Fruit fly (Drosophila melanogaster) whole organism, embryonic: ENCODE results near the gene CG13386.

Experiments
- Abd-B ChIP-seq: fragments of 200-800 bp; sonication (Bioruptor generic); optimal IDR thresholded peaks from 2 replicates; lab custom pipeline; 2018; ENCODE audit warnings: missing biosample characterization, mild to moderate bottlenecking, missing genetic modification characterization, moderate library complexity
- CG10321 ChIP-seq: fragments of 200-800 bp; sonication (Bioruptor generic); IDR thresholded peaks from 2 replicates; pipeline ENCODE4 v1.3.6; 2022; ENCODE audit warnings: missing biosample characterization, missing genetic modification characterization
- CG11560 ChIP-seq: fragments of 200-800 bp; sonication (Bioruptor generic); IDR thresholded peaks from 3 replicates; pipeline ENCODE4 v1.3.6; 2022; ENCODE audit warnings: missing biosample characterization, missing genetic modification characterization
- CG12104 ChIP-seq: fragments of 200-800 bp; sonication (Bioruptor generic); optimal IDR thresholded peaks from 3 replicates; lab custom pipeline; 2016; ENCODE audit warnings: missing biosample characterization, missing genetic modification characterization
- CG12236 ChIP-seq: fragments of 200-800 bp; sonication (Bioruptor generic); optimal IDR thresholded peaks from 2 replicates; lab custom pipeline; 2016; ENCODE audit warnings: missing biosample characterization, missing genetic modification characterization
- CG12942 ChIP-seq: fragments of 200-800 bp; sonication (Bioruptor generic); optimal IDR thresholded peaks from 3 replicates; lab custom pipeline; 2016; ENCODE audit warnings: missing biosample characterization, missing genetic modification characterization
- CG17612 ChIP-seq: fragments of 200-800 bp; sonication (Bioruptor generic); IDR thresholded peaks from 2 replicates; pipeline ENCODE4 v1.3.6; 2022; ENCODE audit warnings: missing biosample characterization, missing genetic modification characterization
- CG17829 ChIP-seq: fragments of 200-800 bp; optimal IDR thresholded peaks from 2 replicates; lab custom pipeline; 2019; ENCODE audit warnings: missing biosample characterization, mild to moderate bottlenecking, missing genetic modification characterization, moderate library complexity
- CG17912 ChIP-seq: fragments of 200-800 bp; sonication (Bioruptor generic); optimal IDR thresholded peaks from 2 replicates; lab custom pipeline; 2018; ENCODE audit warnings: missing biosample characterization, mild to moderate bottlenecking, missing genetic modification characterization
- CG18262 ChIP-seq: fragments of 200-800 bp; optimal IDR thresholded peaks from 3 replicates; lab custom pipeline; 2019; ENCODE audit warnings: missing biosample characterization, mild to moderate bottlenecking, missing genetic modification characterization, moderate library complexity
- CG30020 ChIP-seq: fragments of 200-800 bp; optimal IDR thresholded peaks from 2 replicates; lab custom pipeline; 2019; ENCODE audit warnings: missing biosample characterization, mild to moderate bottlenecking, missing genetic modification characterization, moderate library complexity
- CG31224 ChIP-seq: fragments of 200-800 bp; sonication (Bioruptor generic); IDR thresholded peaks from 2 replicates; pipeline ENCODE4 v1.3.6; 2022; ENCODE audit warnings: missing biosample characterization, missing genetic modification characterization
- CG32532 ChIP-seq: fragments of 200-800 bp; sonication (Bioruptor generic); IDR thresholded peaks from 2 replicates; pipeline ENCODE4 v1.3.6; 2022; ENCODE audit warnings: missing biosample characterization, missing genetic modification characterization
- CG3281 ChIP-seq: fragments of 200-800 bp; sonication (Bioruptor generic); optimal IDR thresholded peaks from 3 replicates; lab custom pipeline; 2017; ENCODE audit warnings: missing biosample characterization, mild to moderate bottlenecking, missing genetic modification characterization
- CG3838 ChIP-seq: fragments of 200-800 bp; sonication (Bioruptor generic); optimal IDR thresholded peaks from 3 replicates; lab custom pipeline; 2016; ENCODE audit warnings: missing biosample characterization, missing genetic modification characterization
- CG42726 ChIP-seq: fragments of 200-800 bp; sonication (Bioruptor generic); IDR thresholded peaks from 2 replicates; pipeline ENCODE4 v1.3.6; 2022; ENCODE audit warnings: missing biosample characterization, missing genetic modification characterization; ENCODE audit not compliant: partially characterized antibody
- CG6654 ChIP-seq: fragments of 200-800 bp; sonication (Bioruptor generic); optimal IDR thresholded peaks from 2 replicates; lab custom pipeline; 2017; ENCODE audit warnings: missing biosample characterization, mild to moderate bottlenecking, missing genetic modification characterization
- CG6683 ChIP-seq: fragments of 200-800 bp; sonication (Bioruptor generic); optimal IDR thresholded peaks from 2 replicates; lab custom pipeline; 2017; ENCODE audit warnings: missing biosample characterization, mild to moderate bottlenecking, missing genetic modification characterization, missing genetic modification reagents
- CG7928 ChIP-seq: fragments of 200-800 bp; sonication (Bioruptor generic); optimal IDR thresholded peaks from 2 replicates; lab custom pipeline; 2017; ENCODE audit warnings: missing biosample characterization, mild to moderate bottlenecking, missing genetic modification characterization
- D19B ChIP-seq: fragments of 200-800 bp; sonication (Bioruptor generic); optimal IDR thresholded peaks from 2 replicates; lab custom pipeline; 2017; ENCODE audit warnings: missing biosample characterization, mild to moderate bottlenecking, missing genetic modification characterization
- Dek ChIP-seq: fragments of 200-800 bp; sonication (Bioruptor generic); optimal IDR thresholded peaks from 3 replicates; lab custom pipeline; 2019; ENCODE audit warnings: missing biosample characterization, mild to moderate bottlenecking, missing genetic modification characterization, moderate library complexity
- Doc3 ChIP-seq: fragments of 200-800 bp; sonication (Bioruptor generic); IDR thresholded peaks from 3 replicates; pipeline ENCODE4 v1.3.6; 2022; ENCODE audit warnings: missing biosample characterization, missing genetic modification characterization; ENCODE audit not compliant: partially characterized antibody
- Dp ChIP-seq: fragments of 200-800 bp; sonication (Bioruptor generic); optimal IDR thresholded peaks from 2 replicates; lab custom pipeline; 2018; ENCODE audit warnings: missing biosample characterization, mild to moderate bottlenecking, missing genetic modification characterization, moderate library complexity
- HmgZ ChIP-seq: fragments of 200-800 bp; sonication (Bioruptor generic); optimal IDR thresholded peaks from 2 replicates; lab custom pipeline; 2018; ENCODE audit warnings: missing biosample characterization, mild to moderate bottlenecking, missing genetic modification characterization
- Hr39 ChIP-seq: fragments of >200 bp; optimal IDR thresholded peaks from 2 replicates; lab custom pipeline; 2017
- Mes4 ChIP-seq: fragments of 200-800 bp; sonication (Bioruptor generic); optimal IDR thresholded peaks from 2 replicates; lab custom pipeline; 2016; ENCODE audit warnings: missing biosample characterization, missing genetic modification characterization
- Nf-YB ChIP-seq: fragments of 200-800 bp; sonication (Bioruptor generic); optimal IDR thresholded peaks from 3 replicates; lab custom pipeline; 2019; ENCODE audit warnings: missing biosample characterization, mild to moderate bottlenecking, missing genetic modification characterization, moderate library complexity
- Nf-YC ChIP-seq: fragments of 200-800 bp; optimal IDR thresholded peaks from 3 replicates; lab custom pipeline; 2019; ENCODE audit warnings: missing biosample characterization, mild to moderate bottlenecking, missing genetic modification characterization, moderate library complexity
- Opbp ChIP-seq: fragments of 200-800 bp; sonication (Bioruptor generic); IDR thresholded peaks from 3 replicates; pipeline ENCODE4 v1.3.6; 2022; ENCODE audit warnings: missing biosample characterization, missing genetic modification characterization; ENCODE audit not compliant: partially characterized antibody
- Spps ChIP-seq: fragments of 200-800 bp; sonication (Bioruptor generic); optimal IDR thresholded peaks from 2 replicates; lab custom pipeline; 2018; ENCODE audit warnings: missing biosample characterization, mild to moderate bottlenecking, missing genetic modification characterization
- Tbp ChIP-seq: fragments of >200 bp; optimal IDR thresholded peaks from 2 replicates; lab custom pipeline; 2018; ENCODE audit warnings: missing biosample characterization, missing genetic modification characterization
- amos ChIP-seq: fragments of 200-800 bp; sonication (Bioruptor generic); IDR thresholded peaks from 2 replicates; pipeline ENCODE4 v1.3.6; 2022; ENCODE audit warnings: missing biosample characterization, missing genetic modification characterization; ENCODE audit not compliant: partially characterized antibody
- ap ChIP-seq: fragments of 200-800 bp; sonication (Bioruptor generic); IDR thresholded peaks from 2 replicates; pipeline ENCODE4 v1.3.6; 2022; ENCODE audit warnings: missing biosample characterization, missing genetic modification characterization
- cato ChIP-seq: fragments of 200-800 bp; sonication (Bioruptor generic); optimal IDR thresholded peaks from 2 replicates; lab custom pipeline; 2016; ENCODE audit warnings: missing biosample characterization, missing genetic modification characterization, borderline replicate concordance
- chif ChIP-seq, 2 experiments: fragments of 200-800 bp; sonication (Bioruptor generic); optimal IDR thresholded peaks; 3 replicates each; lab custom pipeline; 2016; ENCODE audit warnings: missing biosample characterization in 2 of 2, missing genetic modification characterization in 2 of 2
- dm ChIP-seq: fragments of 200-800 bp; sonication (Bioruptor generic); optimal IDR thresholded peaks from 3 replicates; lab custom pipeline; 2016; ENCODE audit warnings: missing biosample characterization, missing genetic modification characterization
- grau ChIP-seq: fragments of 200-800 bp; optimal IDR thresholded peaks from 3 replicates; lab custom pipeline; 2019; ENCODE audit warnings: missing biosample characterization, mild to moderate bottlenecking, missing genetic modification characterization, moderate library complexity
- grn ChIP-seq: fragments of 200-800 bp; sonication (Bioruptor generic); optimal IDR thresholded peaks from 3 replicates; lab custom pipeline; 2017; ENCODE audit warnings: missing biosample characterization, missing genetic modification characterization
- inv ChIP-seq: fragments of 200-800 bp; sonication (Bioruptor generic); IDR thresholded peaks from 2 replicates; pipeline ENCODE4 v1.3.6; 2022; ENCODE audit warnings: missing biosample characterization, missing genetic modification characterization; ENCODE audit not compliant: partially characterized antibody
- jing ChIP-seq: fragments of 200-800 bp; sonication (Bioruptor generic); optimal IDR thresholded peaks from 2 replicates; lab custom pipeline; 2018; ENCODE audit warnings: missing biosample characterization, mild to moderate bottlenecking, missing genetic modification characterization
- mirr ChIP-seq: fragments of 200-800 bp; sonication (Bioruptor generic); optimal IDR thresholded peaks from 3 replicates; lab custom pipeline; 2018; ENCODE audit warnings: missing biosample characterization, mild to moderate bottlenecking, missing genetic modification characterization
- otp ChIP-seq: fragments of 200-800 bp; sonication (Bioruptor generic); IDR thresholded peaks from 3 replicates; pipeline ENCODE4, ENCODE4 v1.3.6; 2022; ENCODE audit warnings: missing biosample characterization, missing genetic modification characterization
- pan ChIP-seq, 4 experiments: fragments of >200 bp in 3 of 4; fragments of 200-800 bp in 1 of 4; sonication (Bioruptor generic) in 1 of 4; optimal IDR thresholded peaks in 3 of 4; IDR thresholded peaks in 1 of 4; 2 replicates each; pipeline versions ENCODE4 v1.3.6 to Lab custom; 2017 to 2022; ENCODE audit warnings: missing biosample characterization in 2 of 4, missing genetic modification characterization in 2 of 4, mixed read lengths in 1 of 4
- pb ChIP-seq: fragments of 200-800 bp; sonication (Bioruptor generic); optimal IDR thresholded peaks from 3 replicates; lab custom pipeline; 2016; ENCODE audit warnings: missing biosample characterization, missing genetic modification characterization
- schlank ChIP-seq: fragments of 200-800 bp; sonication (Bioruptor generic); optimal IDR thresholded peaks from 2 replicates; lab custom pipeline; 2018; ENCODE audit warnings: missing biosample characterization, mild to moderate bottlenecking, missing genetic modification characterization
- sd ChIP-seq: fragments of 200-800 bp; sonication (Bioruptor generic); optimal IDR thresholded peaks from 3 replicates; lab custom pipeline; 2018; ENCODE audit warnings: missing biosample characterization, mild to moderate bottlenecking, missing genetic modification characterization, moderate library complexity
- seq ChIP-seq: fragments of 200-800 bp; sonication (Bioruptor generic); IDR thresholded peaks from 2 replicates; pipeline ENCODE4 v1.3.6; 2022; ENCODE audit warnings: missing biosample characterization, missing genetic modification characterization
- tll ChIP-seq, 2 experiments: fragments of 200-800 bp in 1 of 2; fragments of >200 bp in 1 of 2; sonication (Bioruptor generic) in 1 of 2; optimal IDR thresholded peaks; 2 replicates each; lab custom pipeline; 2017 to 2019; ENCODE audit warnings: missing biosample characterization in 2 of 2, missing genetic modification characterization in 2 of 2, mild to moderate bottlenecking in 1 of 2, moderate library complexity in 1 of 2
- ttk ChIP-seq: fragments of 200-800 bp; sonication (Bioruptor generic); IDR thresholded peaks from 2 replicates; pipeline ENCODE4 v2.1.2; 2022; ENCODE audit warnings: missing biosample characterization, missing genetic modification characterization
- yki ChIP-seq: fragments of >200 bp; optimal IDR thresholded peaks from 3 replicates; lab custom pipeline; 2018
- zen ChIP-seq: fragments of 200-800 bp; sonication (Bioruptor generic); optimal IDR thresholded peaks from 3 replicates; lab custom pipeline; 2018; ENCODE audit warnings: missing biosample characterization, mild to moderate bottlenecking, missing genetic modification characterization, moderate library complexity

Gene CG13386

DNA sequence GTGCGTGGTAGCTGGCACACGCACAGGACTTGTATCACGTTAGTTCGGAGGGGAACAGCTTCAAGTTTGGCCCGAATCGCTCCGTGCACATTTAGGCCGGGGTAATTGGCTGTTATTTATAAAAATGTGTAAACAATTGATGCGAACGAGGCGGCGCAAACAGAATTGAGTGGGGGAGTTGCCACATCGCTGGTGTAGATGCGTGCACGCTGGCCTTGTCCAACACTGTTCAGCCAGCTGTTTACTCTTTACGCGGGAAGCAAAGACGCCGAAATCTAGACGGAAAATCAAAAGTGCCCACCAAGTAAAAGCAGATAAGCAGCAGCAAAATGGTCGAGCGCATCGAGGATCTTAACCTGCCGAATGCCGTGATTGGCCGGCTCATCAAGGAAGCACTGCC, 38.4 kb downstream of the CG13386 start, which contains the start of the genes D12 and Chrac-14 (continued):
- TF ChIP-seq CG17829 (tag; lab: Kevin White, UChicago) (peak; percentile 9), Dp (GFP tag; lab: Kevin White, UChicago) (peak; percentile 70), grn (GFP tag; lab: Kevin White, UChicago) (no peak), otp (no peak), sd (tag; lab: Kevin White, UChicago) (no peak), CG12942 (GFP tag; lab: Kevin White, UChicago) (no peak), seq (no peak), Mes4 (GFP tag; lab: Kevin White, UChicago) (no peak), CG6683 (GFP tag; lab: Kevin White, UChicago) (no peak), CG12236 (GFP tag; lab: Kevin White, UChicago) (no peak), mirr (GFP tag; lab: Kevin White, UChicago) (no peak), chif (GFP tag; optimal IDR thresholded peaks at IDR 0.05; lab: Kevin White, UChicago) (no peak), CG11560 (no peak), grau (tag; lab: Kevin White, UChicago) (no peak), pb (GFP tag; lab: Kevin White, UChicago) (no peak), CG17612 (GFP tag; lab: Robert Waterston, UW) (no peak), CG10321 (GFP tag; lab: Robert Waterston, UW) (no peak), Abd-B (GFP tag; lab: Kevin White, UChicago) (no peak), cato (no peak), tll (GFP tag; optimal IDR thresholded peaks at IDR 0.05; lab: Kevin White, UChicago) (no peak), zen (tag; lab: Kevin White, UChicago) (no peak), D19B (GFP tag; lab: Kevin White, UChicago) (no peak), Doc3 (GFP tag; lab: Robert Waterston, UW) (no peak), CG3838 (GFP tag; lab: Kevin White, UChicago) (no peak), ttk (GFP tag; lab: Robert Waterston, UW) (no peak), HmgZ (tag; lab: Kevin White, UChicago) (peak; percentile 18), CG42726 (GFP tag; lab: Robert Waterston, UW) (no peak), CG6654 (no peak), CG30020 (tag; lab: Kevin White, UChicago) (no peak), CG32532 (no peak; the same call in 1 of the 2 replicates), CG7928 (no peak), schlank (no peak), pan (optimal IDR thresholded peaks at IDR 0.05; lab: Kevin White, UChicago) (no peak), pan (GFP tag; optimal IDR thresholded peaks at IDR 0.05 in 1 of 2, IDR thresholded peaks at IDR 0.05 in 1 of 2) (no peak), Opbp (GFP tag; lab: Robert Waterston, UW) (0 out of 3 replicates have a peak, but pooled peaks have one; percentile 7), Nf-YB (GFP tag; lab: Kevin White, UChicago) (no peak), CG12104 (GFP tag; lab: Kevin White, UChicago) (no peak), Tbp (GFP tag; lab: Kevin White, UChicago) (no peak), amos (GFP tag; lab: Robert Waterston, UW) (peak; percentile 30; the same call in 1 of the 2 replicates), CG18262 (tag; lab: Kevin White, UChicago) (no peak), Hr39 (lab: Kevin White, UChicago) (no peak), CG31224 (no peak), Dek (no peak), jing (no peak), Spps (no peak), yki (no peak), CG17912 (GFP tag; lab: Kevin White, UChicago) (no peak), inv (GFP tag; lab: Robert Waterston, UW) (no peak), dm (GFP tag; lab: Kevin White, UChicago) (peak; percentile 24), ap (GFP tag; lab: Robert Waterston, UW) (no peak), Nf-YC (tag; lab: Kevin White, UChicago) (no peak), CG3281 (no peak)
